Worm (Caenorhabditis elegans) whole organism, L3 larva: ENCODE data around the gene frpr-2.

Source experiments
- R02D3.7 ChIP-seq: fragments of 150-350 bp; optimal IDR thresholded peaks from 2 replicates; lab custom pipeline; 2014; ENCODE audit warnings: missing biosample characterization, missing genetic modification characterization
- ZK546.5 ChIP-seq: sonication (generic microtip); optimal IDR thresholded peaks from 2 replicates; lab custom pipeline; 2017; ENCODE audit warnings: missing biosample characterization, missing genetic modification characterization
- aly-2 ChIP-seq: fragments of 150-350 bp; optimal IDR thresholded peaks from 2 replicates; lab custom pipeline; 2014; ENCODE audit warnings: missing biosample characterization, missing genetic modification characterization
- ama-1 ChIP-seq: fragments of 150-350 bp; optimal IDR thresholded peaks from 2 replicates; lab custom pipeline; 2018
- elt-3 ChIP-seq, 3 experiments: fragments of 150-350 bp in 1 of 3; sonication (generic microtip) in 2 of 3; optimal IDR thresholded peaks; 2 replicates in 2 of 3; 4 replicates in 1 of 3; lab custom pipeline; 2014 to 2017; ENCODE audit warnings: missing biosample characterization in 3 of 3, missing genetic modification characterization in 3 of 3
- fkh-10 ChIP-seq: sonication (generic microtip); optimal IDR thresholded peaks from 2 replicates; lab custom pipeline; 2017; ENCODE audit warnings: missing biosample characterization, missing genetic modification reagents, missing genetic modification characterization
- fos-1 ChIP-seq: fragments of 150-350 bp; optimal IDR thresholded peaks from 2 replicates; lab custom pipeline; 2014; ENCODE audit warnings: missing biosample characterization, missing genetic modification characterization
- mdl-1 ChIP-seq: fragments of 150-350 bp; optimal IDR thresholded peaks from 2 replicates; lab custom pipeline; 2014; ENCODE audit warnings: missing biosample characterization, missing genetic modification characterization
- nhr-23 ChIP-seq: fragments of 150-350 bp; optimal IDR thresholded peaks from 2 replicates; lab custom pipeline; 2014; ENCODE audit warnings: missing biosample characterization, missing genetic modification reagents, missing genetic modification characterization
- nhr-76 ChIP-seq: fragments of 150-350 bp; sonication (generic microtip); optimal IDR thresholded peaks from 5 replicates; lab custom pipeline; 2014; ENCODE audit warnings: missing biosample characterization, missing genetic modification characterization
- pqm-1 ChIP-seq: fragments of 150-350 bp; optimal IDR thresholded peaks from 2 replicates; lab custom pipeline; 2017; ENCODE audit warnings: missing biosample characterization, missing genetic modification characterization, inconsistent platforms
- skn-1 ChIP-seq: fragments of 150-350 bp; optimal IDR thresholded peaks from 2 replicates; lab custom pipeline; 2014; ENCODE audit warnings: missing biosample characterization, missing genetic modification characterization
- unc-62 ChIP-seq: fragments of 150-350 bp; sonication (generic microtip); optimal IDR thresholded peaks from 4 replicates; lab custom pipeline; 2014; ENCODE audit warnings: missing biosample characterization, missing genetic modification reagents, missing genetic modification characterization

DNA sequence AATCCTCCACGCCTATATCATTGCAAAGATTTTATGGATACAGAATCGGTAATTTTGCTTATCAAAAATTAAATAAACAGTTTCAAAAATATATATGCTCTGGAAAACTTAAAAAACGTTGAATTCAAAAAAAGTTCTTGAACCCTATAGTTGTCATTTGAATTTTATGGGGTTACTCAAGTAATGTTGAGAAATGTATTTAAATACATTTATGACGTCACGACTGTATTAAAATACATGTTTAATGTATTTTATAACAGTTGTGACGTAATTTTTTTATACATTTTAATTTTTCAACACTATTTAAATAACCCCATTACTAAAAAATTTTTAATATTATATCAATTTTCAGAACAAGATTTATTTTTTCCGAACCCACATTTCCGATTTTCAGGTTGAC lies 30.9 kb downstream of the frpr-2 start:
- TF ChIP-seq ama-1 (lab: Kevin White, UChicago) (no peak), nhr-23 (tag; lab: Kevin White, UChicago) (no peak), pqm-1 (tag; lab: Kevin White, UChicago) (no peak), fkh-10 (no peak), R02D3.7 (no peak), ZK546.5 (no peak), nhr-76 (no peak), fos-1 (tag; lab: Kevin White, UChicago) (no peak), elt-3 (tag; optimal IDR thresholded peaks at IDR 0.05; lab: Kevin White, UChicago) (no peak), mdl-1 (tag; lab: Kevin White, UChicago) (no peak), skn-1 (tag; lab: Kevin White, UChicago) (no peak), unc-62 (no peak), aly-2 (tag; lab: Kevin White, UChicago) (no peak)
